Worm (Caenorhabditis elegans) whole organism, L4/young adult: ENCODE results near the gene srh-154.
"Not testable (repeated sequence)": the region's sequence is repeated elsewhere in the genome, so short reads cannot be mapped to it uniquely, and the experiment has no call there.

Experiments
- W03F9.2 ChIP-seq: fragments of 150-350 bp; optimal IDR thresholded peaks from 2 replicates; lab custom pipeline; 2014; ENCODE audit warnings: missing biosample characterization, missing genetic modification characterization
- dao-5 ChIP-seq: sonication (generic microtip); optimal IDR thresholded peaks from 2 replicates; lab custom pipeline; 2016; ENCODE audit warnings: missing genotype, missing genetic modification characterization, moderate library complexity, missing compliant biosample characterization
- him-1 ChIP-seq: sonication (generic microtip); optimal IDR thresholded peaks from 2 replicates; lab custom pipeline; 2016; ENCODE audit warnings: missing genotype, missing genetic modification reagents, missing genetic modification characterization, missing compliant biosample characterization

The srh-154 gene

ce11 chrV:17439406-17439805, at the start of gene srh-154:
TSS of gene srh-154 (plus strand) at chrV:17439706.
- TF ChIP-seq W03F9.2 (tag; lab: Kevin White, UChicago), result no peak
- TF ChIP-seq dao-5, result no peak
- TF ChIP-seq him-1 (tag; lab: Kevin White, UChicago), result no peak

ce11 chrV:17395374-17395773, 44.1 kb upstream of the srh-154 start, which contains the start of gene srh-120:
TSS of gene srh-120 (plus strand) at chrV:17395674.
- TF ChIP-seq dao-5 (no peak), him-1 (tag; lab: Kevin White, UChicago) (no peak), W03F9.2 (tag; lab: Kevin White, UChicago) (no peak)

ce11 chrV:17409955-17410354, 29.6 kb upstream of the srh-154 start, which contains the start of gene srh-132:
TSS of gene srh-132 (plus strand) at chrV:17410255.
- TF ChIP-seq W03F9.2 (tag; lab: Kevin White, UChicago); him-1 (tag; lab: Kevin White, UChicago); dao-5: not testable (repeated sequence)

ce11 chrV:17414951-17415350, 24.6 kb upstream of the srh-154 start, which contains the start of gene T27C5.12:
TSS of gene T27C5.12 (plus strand) at chrV:17415251.
- no peak for TF ChIP-seq W03F9.2 (tag; lab: Kevin White, UChicago)
- TF ChIP-seq dao-5, result no peak

- no peak for TF ChIP-seq him-1 (tag; lab: Kevin White, UChicago)
- TF ChIP-seq dao-5, result no peak
- TF ChIP-seq W03F9.2 (tag; lab: Kevin White, UChicago), result no peak
Measured at ce11 chrV:17416833-17417232, 22.7 kb upstream of the srh-154 start, which contains the start of gene clc-21. TSS of gene clc-21 (plus strand) at chrV:17417133.

- no peak for TF ChIP-seq W03F9.2 (tag; lab: Kevin White, UChicago)
- no peak for TF ChIP-seq dao-5
- no peak for TF ChIP-seq him-1 (tag; lab: Kevin White, UChicago)
Measured at ce11 chrV:17429262-17429661, 10.2 kb upstream of the srh-154 start.

- TF ChIP-seq him-1 (tag; lab: Kevin White, UChicago), result no peak
- TF ChIP-seq dao-5, result no peak
- no peak for TF ChIP-seq W03F9.2 (tag; lab: Kevin White, UChicago)
Measured at ce11 chrV:17430066-17430465, 9.4 kb upstream of the srh-154 start, which contains the start of gene T27C5.10. TSS of gene T27C5.10 (minus strand) at chrV:17430166.

ce11 chrV:17430903-17431302, 8.6 kb upstream of the srh-154 start, which contains the start of gene srbc-27:
TSS of gene srbc-27 (plus strand) at chrV:17431203.
- TF ChIP-seq him-1 (tag; lab: Kevin White, UChicago), result no peak
- TF ChIP-seq W03F9.2 (tag; lab: Kevin White, UChicago), result no peak

ce11 chrV:17436492-17436891, 3.0 kb upstream of the srh-154 start, which contains the start of gene F20E11.18:
TSS of gene F20E11.18 (minus strand) at chrV:17436592.
- no peak for TF ChIP-seq dao-5
- no peak for TF ChIP-seq him-1 (tag; lab: Kevin White, UChicago)
- no peak for TF ChIP-seq W03F9.2 (tag; lab: Kevin White, UChicago)

- TF ChIP-seq W03F9.2 (tag; lab: Kevin White, UChicago), result no peak
- no peak for TF ChIP-seq dao-5
Measured at ce11 chrV:17438317-17438716, 1.2 kb upstream of the srh-154 start, which contains the start of gene srsx-2. TSS of gene srsx-2 (minus strand) at chrV:17438417.

ce11 chrV:17449836-17450235, 10.3 kb downstream of the srh-154 start:
- no peak for TF ChIP-seq him-1 (tag; lab: Kevin White, UChicago)

- TF ChIP-seq him-1 (tag; lab: Kevin White, UChicago); W03F9.2 (tag; lab: Kevin White, UChicago); dao-5: not testable (repeated sequence)
Measured at ce11 chrV:17456197-17456596, 16.7 kb downstream of the srh-154 start, which contains the start of gene srh-203. TSS of gene srh-203 (minus strand) at chrV:17456297.

- TF ChIP-seq dao-5 (no peak), W03F9.2 (tag; lab: Kevin White, UChicago) (no peak), him-1 (tag; lab: Kevin White, UChicago) (no peak)
Measured at ce11 chrV:17458069-17458468, 18.6 kb downstream of the srh-154 start, which contains the start of gene str-200. TSS of gene str-200 (minus strand) at chrV:17458169.

- TF ChIP-seq W03F9.2 (tag; lab: Kevin White, UChicago) (no peak), dao-5 (no peak), him-1 (tag; lab: Kevin White, UChicago) (no peak)
Measured at ce11 chrV:17460061-17460460, 20.6 kb downstream of the srh-154 start, which contains the start of gene srz-48. TSS of gene srz-48 (minus strand) at chrV:17460161.

- TF ChIP-seq dao-5; him-1 (tag; lab: Kevin White, UChicago); W03F9.2 (tag; lab: Kevin White, UChicago): not testable (repeated sequence)
Measured at ce11 chrV:17464278-17464677, 24.8 kb downstream of the srh-154 start, which contains the start of gene F20E11.7. TSS of gene F20E11.7 (plus strand) at chrV:17464578.
